Worm (Caenorhabditis elegans) whole organism, L1 larva: ENCODE data around the gene thoc-7.

ENCODE experiments used
- C16A3.4 ChIP-seq: fragments of 150-350 bp; optimal IDR thresholded peaks from 2 replicates; lab custom pipeline; 2014; ENCODE audit warnings: missing biosample characterization, missing genetic modification characterization
- ama-1 ChIP-seq: fragments of 150-350 bp; optimal IDR thresholded peaks from 2 replicates; lab custom pipeline; 2014
- elt-3 ChIP-seq, 6 experiments: fragments of 150-350 bp in 1 of 6; sonication (generic microtip); optimal IDR thresholded peaks; 2 replicates each; lab custom pipeline; 2017 to 2018; ENCODE audit warnings: missing biosample characterization in 6 of 6, missing genetic modification characterization in 6 of 6, inconsistent platforms in 1 of 6
- fos-1 ChIP-seq: fragments of 150-350 bp; optimal IDR thresholded peaks from 2 replicates; lab custom pipeline; 2014; ENCODE audit warnings: missing biosample characterization, missing genetic modification characterization
- nhr-28 ChIP-seq: fragments of 150-350 bp; optimal IDR thresholded peaks from 2 replicates; lab custom pipeline; 2014; ENCODE audit warnings: missing biosample characterization, missing genetic modification characterization
- nhr-76 ChIP-seq: sonication (generic microtip); optimal IDR thresholded peaks from 2 replicates; lab custom pipeline; 2017; ENCODE audit warnings: missing biosample characterization, missing genetic modification characterization

DNA sequence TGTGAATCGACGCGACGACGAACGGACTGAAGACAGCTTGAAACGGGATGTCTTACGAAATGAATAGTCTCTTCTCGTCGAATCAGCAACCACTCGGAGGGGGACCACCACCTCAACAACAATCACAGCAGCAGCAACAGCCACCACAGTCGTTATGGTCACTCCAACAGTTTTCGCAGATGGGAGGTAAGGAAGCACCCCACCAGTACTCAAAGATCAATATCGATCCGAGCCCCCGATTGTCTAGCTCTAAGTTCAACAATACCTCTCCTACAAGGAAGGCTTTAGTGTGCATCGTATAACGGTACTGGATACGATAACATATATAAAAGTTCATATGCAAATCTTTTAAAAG is 5.6 kb downstream of the thoc-7 start:
- no peak for TF ChIP-seq elt-3 (tag; optimal IDR thresholded peaks at IDR 0.05; lab: Kevin White, UChicago)
- TF ChIP-seq nhr-76 (tag; lab: Kevin White, UChicago): no peak
- TF ChIP-seq ama-1 (lab: Kevin White, UChicago): no peak
- no peak for TF ChIP-seq fos-1
- no peak for TF ChIP-seq C16A3.4
- TF ChIP-seq nhr-28 (tag; lab: Kevin White, UChicago): no peak
